Fruit fly (Drosophila melanogaster) whole organism, embryonic: ENCODE data around the gene lama.

Source experiments
- CG16863 ChIP-seq: fragments of 200-800 bp; sonication (Bioruptor generic); optimal IDR thresholded peaks from 3 replicates; lab custom pipeline; 2016; ENCODE audit warnings: missing biosample characterization, missing genetic modification characterization
- CG17829 ChIP-seq: fragments of 200-800 bp; optimal IDR thresholded peaks from 2 replicates; lab custom pipeline; 2019; ENCODE audit warnings: missing biosample characterization, mild to moderate bottlenecking, missing genetic modification characterization, moderate library complexity
- CG43689 ChIP-seq: fragments of 200-800 bp; sonication (Bioruptor generic); IDR thresholded peaks from 2 replicates; pipeline ENCODE4 v1.3.6; 2022; ENCODE audit warnings: missing biosample characterization, missing genetic modification characterization
- CG9932 ChIP-seq: fragments of 200-800 bp; sonication (Bioruptor generic); IDR thresholded peaks from 2 replicates; pipeline ENCODE4 v1.3.6; 2022; ENCODE audit warnings: missing biosample characterization, missing genetic modification characterization
- Drgx ChIP-seq: fragments of 200-800 bp; sonication (Bioruptor generic); IDR thresholded peaks from 2 replicates; pipeline ENCODE4 v1.3.6; 2022; ENCODE audit warnings: missing biosample characterization, missing genetic modification characterization
- Taf1 ChIP-seq: fragments of 200-800 bp; sonication (Bioruptor generic); IDR thresholded peaks from 2 replicates; pipeline ENCODE4 v1.3.6; 2022; ENCODE audit warnings: missing biosample characterization, missing genetic modification characterization
- Tbp ChIP-seq: fragments of >200 bp; optimal IDR thresholded peaks from 2 replicates; lab custom pipeline; 2018; ENCODE audit warnings: missing biosample characterization, missing genetic modification characterization
- cas ChIP-seq: fragments of 200-800 bp; sonication (Bioruptor generic); IDR thresholded peaks from 2 replicates; pipeline ENCODE4 v1.3.6; 2022; ENCODE audit warnings: missing biosample characterization, missing genetic modification characterization
- gcm2 ChIP-seq: fragments of 200-800 bp; sonication (Bioruptor generic); optimal IDR thresholded peaks from 2 replicates; lab custom pipeline; 2016; ENCODE audit warnings: missing biosample characterization, missing genetic modification characterization
- ham ChIP-seq: fragments of 200-800 bp; sonication (Bioruptor generic); IDR thresholded peaks from 2 replicates; pipeline ENCODE4 v1.3.6; 2022; ENCODE audit warnings: missing biosample characterization, missing genetic modification characterization
- kay ChIP-seq: fragments of 200-800 bp; sonication (Bioruptor generic); optimal IDR thresholded peaks from 2 replicates; lab custom pipeline; 2016; ENCODE audit warnings: missing biosample characterization, missing genetic modification characterization
- lab ChIP-seq: fragments of 200-800 bp; sonication (Bioruptor generic); optimal IDR thresholded peaks from 3 replicates; lab custom pipeline; 2017; ENCODE audit warnings: missing biosample characterization, missing genetic modification characterization, mild to moderate bottlenecking, moderate library complexity, missing genetic modification reagents
- p53 ChIP-seq: fragments of 200-800 bp; sonication (Bioruptor generic); optimal IDR thresholded peaks from 2 replicates; lab custom pipeline; 2016; ENCODE audit warnings: missing biosample characterization, missing genetic modification characterization
- pan ChIP-seq, 4 experiments: fragments of >200 bp in 3 of 4; fragments of 200-800 bp in 1 of 4; sonication (Bioruptor generic) in 1 of 4; optimal IDR thresholded peaks in 3 of 4; IDR thresholded peaks in 1 of 4; 2 replicates each; pipeline versions ENCODE4 v1.3.6 to Lab custom; 2017 to 2022; ENCODE audit warnings: missing biosample characterization in 2 of 4, missing genetic modification characterization in 2 of 4, mixed read lengths in 1 of 4

DNA sequence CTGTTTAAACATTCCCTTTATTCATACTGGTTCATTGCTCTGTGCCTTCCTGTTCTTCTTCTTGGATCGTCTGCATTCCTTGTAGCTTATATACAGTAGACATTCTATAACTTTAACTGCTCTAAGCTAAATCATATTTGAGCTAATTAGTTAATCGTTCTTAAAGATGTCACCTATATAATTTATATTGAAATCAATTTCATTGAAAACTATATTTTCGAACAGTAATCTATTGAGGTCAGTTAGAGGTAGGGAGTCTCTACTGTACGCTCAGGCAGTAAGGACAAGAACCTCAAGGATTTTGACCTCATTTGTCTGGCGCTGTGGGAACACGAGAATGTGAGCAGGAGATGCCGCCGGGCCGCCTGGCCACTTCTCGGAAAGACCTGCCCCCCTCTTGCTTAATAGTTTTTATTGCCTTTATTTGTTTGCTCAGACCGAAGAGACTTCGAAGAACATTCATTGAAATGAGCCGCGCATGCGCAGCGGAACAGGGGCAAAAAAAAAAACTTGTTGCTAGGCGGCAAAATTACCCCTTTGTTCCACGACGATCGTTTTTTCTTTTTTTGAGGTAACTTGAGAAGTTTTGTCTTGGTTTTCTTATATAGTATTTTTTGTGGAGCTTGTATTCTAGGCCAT is 2.9 kb downstream of the lama start:
- TF ChIP-seq Tbp: no peak
- TF ChIP-seq CG17829 (tag; lab: Kevin White, UChicago): peak; percentile 76
- no peak for TF ChIP-seq ham
- no peak for TF ChIP-seq CG16863 (GFP tag; lab: Kevin White, UChicago)
- no peak for TF ChIP-seq p53 (GFP tag; lab: Kevin White, UChicago)
- TF ChIP-seq kay (GFP tag; lab: Kevin White, UChicago): no peak
- no peak for TF ChIP-seq pan (optimal IDR thresholded peaks at IDR 0.05; lab: Kevin White, UChicago)
- TF ChIP-seq pan (GFP tag; optimal IDR thresholded peaks at IDR 0.05 in 1 of 2, IDR thresholded peaks at IDR 0.05 in 1 of 2): peak in 1 of 2 experiments; percentile 57
- TF ChIP-seq cas (GFP tag; lab: Robert Waterston, UW): no peak
- TF ChIP-seq lab (GFP tag; lab: Kevin White, UChicago): no peak
- TF ChIP-seq Taf1 (GFP tag; lab: Robert Waterston, UW): no peak
- no peak for TF ChIP-seq gcm2 (GFP tag; lab: Kevin White, UChicago)
- no peak for TF ChIP-seq CG9932 (GFP tag; lab: Robert Waterston, UW)
- no peak for TF ChIP-seq CG43689 (GFP tag; lab: Robert Waterston, UW)
- no peak for TF ChIP-seq Drgx
